Fruit fly (Drosophila melanogaster): Measurements from ENCODE around the gene CG13056.

The CG13056 gene

DNA sequence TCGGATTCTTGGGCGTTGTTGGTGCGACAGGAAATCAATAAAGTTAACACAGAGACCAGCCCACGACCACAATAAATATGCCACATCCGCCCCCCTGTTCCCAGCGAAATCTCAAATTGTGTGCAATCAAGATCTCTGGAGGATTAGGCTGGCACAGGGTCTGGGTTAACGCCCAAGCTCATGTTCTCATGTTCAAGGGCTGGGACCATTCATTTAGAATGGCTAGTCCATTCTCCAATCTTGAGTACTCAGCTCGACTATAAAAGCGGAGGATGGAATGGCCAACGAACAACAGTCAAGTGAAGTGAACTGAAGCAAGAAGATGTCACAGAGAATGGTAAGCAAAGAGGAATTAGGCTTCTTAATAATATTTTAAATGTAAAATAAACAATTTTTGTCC lies at the start of gene CG13056:
CG13056 (plus strand) TSS at position 301 of the 400 bp plus-strand sequence.
- no peak for TF ChIP-seq noc (tag; optimal IDR thresholded peaks at IDR 0.05)

DNA sequence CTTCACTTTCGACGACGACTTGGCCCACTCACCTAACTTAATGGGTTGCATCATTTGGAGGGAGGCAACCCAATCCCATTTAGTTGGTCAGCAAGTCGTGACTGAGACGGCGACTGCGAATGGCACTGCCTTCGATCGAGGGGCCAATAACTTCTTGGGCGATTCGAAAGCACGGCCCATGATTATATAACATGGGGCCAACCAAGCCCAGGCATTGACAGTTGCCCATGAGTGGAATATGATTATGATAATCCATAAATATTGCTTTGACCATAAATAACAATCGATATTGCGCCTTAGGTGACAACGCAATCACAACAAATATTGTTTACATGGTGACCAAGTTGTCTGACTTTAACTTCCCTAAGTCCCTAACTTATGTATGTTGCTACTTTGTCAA lies 49.3 kb upstream of the CG13056 start, which contains the start of gene CG13048:
CG13048 (minus strand) TSS at position 101 of the 400 bp plus-strand sequence.
- no peak for TF ChIP-seq noc (tag; optimal IDR thresholded peaks at IDR 0.05)

DNA sequence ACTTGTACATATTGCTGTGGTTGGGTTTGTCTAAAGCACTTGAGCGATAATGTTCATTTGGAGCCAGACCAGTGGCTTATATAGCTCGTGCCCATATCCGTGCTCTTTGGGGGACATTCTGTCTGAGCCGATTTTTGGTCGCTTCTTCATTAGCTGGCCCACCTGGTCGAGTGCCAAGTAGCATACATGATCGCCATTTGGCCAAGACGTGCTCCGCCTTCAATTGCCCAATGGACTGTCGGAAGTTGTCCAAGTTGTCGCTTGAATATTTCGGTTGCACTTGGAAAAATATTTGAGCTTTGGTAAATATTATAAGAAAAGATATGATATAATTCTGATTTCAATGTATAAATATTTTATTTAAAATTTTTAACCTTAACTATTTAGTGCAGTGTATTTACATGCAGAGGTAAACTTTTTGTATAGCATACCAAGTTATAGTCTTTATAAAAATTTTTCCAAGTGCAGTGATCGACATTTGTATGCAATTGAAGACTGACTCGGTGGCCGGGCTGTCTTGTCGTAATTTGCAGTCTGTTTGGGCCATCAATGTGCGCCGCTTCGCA lies 47.7 kb upstream of the CG13056 start, which contains the start of gene CG13047:
CG13047 (minus strand) TSS at position 51 of the 566 bp plus-strand sequence.
- TF ChIP-seq noc (tag; optimal IDR thresholded peaks at IDR 0.05), result no peak

DNA sequence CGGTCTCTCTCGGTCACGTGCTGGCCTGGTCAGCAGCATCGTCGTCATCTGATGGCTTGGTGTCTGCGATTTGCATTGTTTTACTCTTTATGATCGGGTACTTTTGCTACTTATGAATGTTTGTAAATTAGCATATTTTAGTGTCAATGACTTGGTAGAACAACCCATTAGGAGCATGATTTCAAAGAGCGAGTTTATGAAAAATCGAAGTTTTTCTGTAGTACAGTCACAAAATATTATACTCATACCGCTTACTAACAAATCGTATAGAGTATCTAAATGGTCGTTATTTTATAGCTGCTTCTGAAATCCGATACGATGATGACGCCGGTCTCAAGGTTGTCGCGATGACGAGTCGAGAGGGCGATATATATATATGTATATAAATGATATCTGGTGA lies 46.9 kb upstream of the CG13056 start:
- no peak for TF ChIP-seq noc (tag; optimal IDR thresholded peaks at IDR 0.05)

DNA sequence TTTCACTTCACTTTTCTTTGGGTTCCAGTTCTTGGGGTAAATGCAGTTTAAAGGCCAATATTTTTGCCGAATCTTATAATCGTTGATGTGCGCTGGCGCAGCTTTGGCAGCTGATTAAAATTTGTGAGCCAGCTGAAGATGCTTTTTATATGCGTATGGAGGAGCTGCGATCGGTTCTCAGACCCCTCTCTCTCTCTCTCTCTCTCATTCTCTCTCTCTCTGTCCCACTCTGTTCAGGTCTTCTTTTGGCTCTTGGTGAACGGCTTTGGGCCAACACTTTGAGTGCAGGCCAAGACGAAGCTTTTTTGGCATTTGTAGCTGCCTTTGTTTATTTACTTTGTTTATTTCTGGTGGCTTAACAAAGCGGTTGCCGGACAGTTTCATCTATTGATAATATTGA lies 44.8 kb upstream of the CG13056 start, which contains the start of gene CG13046:
CG13046 (minus strand) TSS at position 101 of the 400 bp plus-strand sequence.
- TF ChIP-seq noc (tag; optimal IDR thresholded peaks at IDR 0.05), result no peak

DNA sequence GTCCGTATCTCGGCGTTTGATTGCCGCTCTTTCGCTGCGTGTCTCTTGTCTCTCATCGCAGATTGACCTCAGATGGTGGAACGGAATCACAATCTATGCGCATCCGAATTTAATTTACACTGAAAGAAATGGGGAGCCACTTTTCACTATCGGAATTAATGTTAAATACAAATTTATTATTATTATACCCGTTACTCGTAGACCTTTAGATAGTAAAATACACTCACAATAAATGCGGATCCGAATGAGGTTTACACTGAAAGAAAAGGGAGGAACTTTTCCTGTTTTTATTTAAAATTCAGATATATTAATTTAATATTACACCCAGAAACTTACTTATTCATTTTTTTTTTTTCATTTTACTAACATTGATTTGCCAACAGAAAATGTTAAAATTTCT lies 44.0 kb upstream of the CG13056 start:
- TF ChIP-seq noc (tag; optimal IDR thresholded peaks at IDR 0.05), result no peak

DNA sequence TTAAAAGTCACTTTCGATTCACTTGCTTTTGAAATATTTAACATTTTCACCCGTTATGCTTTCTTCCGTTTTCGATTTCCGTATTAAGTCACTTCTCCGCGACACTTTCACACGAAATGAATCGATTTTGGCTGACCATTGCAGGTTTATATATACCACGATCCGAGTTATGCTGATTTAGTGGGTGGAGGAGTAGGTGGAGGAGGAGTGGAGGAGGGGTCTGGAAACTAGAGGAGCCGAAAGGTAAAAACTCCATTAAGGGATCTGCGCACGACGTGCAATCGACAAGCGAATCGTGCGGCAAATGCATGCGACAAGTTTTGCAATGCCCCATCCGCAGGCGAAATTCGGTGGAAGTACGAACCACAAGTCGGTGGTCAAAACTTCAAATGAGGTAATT lies 42.3 kb upstream of the CG13056 start, which contains the start of gene CG13045:
CG13045 (minus strand) TSS at position 101 of the 400 bp plus-strand sequence.
- TF ChIP-seq noc (tag; optimal IDR thresholded peaks at IDR 0.05), result no peak

DNA sequence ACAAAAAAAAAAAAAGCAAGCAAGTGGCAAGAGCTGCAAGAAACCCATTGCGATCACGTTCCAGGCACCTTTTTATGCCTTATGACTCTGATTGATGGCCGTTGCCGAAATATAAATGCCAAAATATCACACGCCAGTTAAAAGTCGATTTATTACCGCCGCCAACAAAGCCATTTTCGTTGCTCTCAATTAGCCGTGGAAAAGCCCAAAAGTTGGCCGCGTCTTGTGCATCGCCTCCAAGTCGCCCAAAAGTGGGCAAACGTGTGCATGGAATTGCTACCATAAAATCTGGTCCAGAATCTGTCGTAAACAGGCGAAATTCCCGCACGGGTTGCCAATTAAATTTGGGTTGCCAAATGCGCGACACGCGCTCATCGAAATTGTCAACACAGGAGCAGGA lies 41.4 kb upstream of the CG13056 start:
- TF ChIP-seq noc (tag; optimal IDR thresholded peaks at IDR 0.05), result no peak

DNA sequence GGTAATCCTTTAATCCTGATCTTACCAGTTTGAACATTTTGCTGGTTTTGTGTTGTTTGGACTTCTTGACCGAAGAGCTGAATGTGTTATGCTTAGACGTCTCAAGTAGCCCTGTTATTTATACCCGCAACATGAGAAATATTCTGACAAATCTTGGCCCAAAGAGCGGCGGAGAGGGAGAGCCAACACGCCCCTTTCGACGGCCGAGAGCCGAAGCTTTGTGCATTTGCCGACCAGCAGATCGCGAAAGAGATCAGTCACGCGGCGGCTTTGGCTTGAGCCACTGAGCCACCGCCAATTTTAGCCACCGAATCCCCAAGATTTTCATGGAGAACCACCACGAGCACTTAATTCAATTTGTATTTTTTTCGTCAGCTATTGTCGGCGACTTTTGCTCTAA lies 37.7 kb upstream of the CG13056 start, which contains the start of gene CG4962:
CG4962 (minus strand) TSS at position 101 of the 400 bp plus-strand sequence.
- TF ChIP-seq noc (tag; optimal IDR thresholded peaks at IDR 0.05), result no peak

DNA sequence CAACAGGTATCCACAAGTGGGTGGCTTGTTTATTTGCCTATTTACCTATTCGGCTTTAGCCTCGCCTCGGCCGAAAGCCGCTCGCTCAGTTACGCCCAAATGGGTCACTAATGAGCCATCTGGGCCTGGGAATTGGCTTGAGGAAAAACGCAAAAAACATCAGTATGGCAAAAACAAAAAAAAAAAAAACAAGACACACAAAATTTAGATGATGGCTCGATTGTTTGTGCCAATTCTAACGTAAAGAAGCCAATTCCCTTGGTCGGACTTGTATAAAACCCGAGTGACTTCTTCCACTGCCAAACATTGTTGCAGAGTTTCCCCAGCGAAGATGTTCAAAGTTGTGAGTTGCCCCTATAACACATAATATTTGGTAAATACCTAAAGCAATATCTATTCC lies 32.0 kb upstream of the CG13056 start, which contains the start of gene CG4982:
CG4982 (plus strand) TSS at position 301 of the 400 bp plus-strand sequence.
- TF ChIP-seq noc (tag; optimal IDR thresholded peaks at IDR 0.05), result no peak

DNA sequence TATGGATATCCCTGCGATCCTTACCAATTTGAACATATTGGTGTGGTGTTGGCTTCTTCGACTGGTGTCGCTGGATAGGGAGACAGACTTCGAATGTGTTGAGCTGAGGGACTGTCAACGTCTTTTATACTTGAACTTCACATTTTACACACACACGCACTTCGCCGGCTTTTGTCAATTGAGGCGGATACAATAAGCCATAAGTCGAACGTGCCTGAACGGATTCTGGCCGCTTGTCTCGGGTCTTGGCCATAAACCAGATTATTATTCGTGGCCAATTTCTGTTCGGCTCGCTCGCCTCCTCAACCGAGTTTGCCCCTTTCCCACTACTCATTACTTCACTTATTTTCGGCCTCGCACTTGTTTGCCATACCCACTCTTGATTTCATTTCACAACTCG lies 30.0 kb upstream of the CG13056 start, which contains the start of gene CG13044:
CG13044 (minus strand) TSS at position 101 of the 400 bp plus-strand sequence.
- no peak for TF ChIP-seq noc (tag; optimal IDR thresholded peaks at IDR 0.05)

DNA sequence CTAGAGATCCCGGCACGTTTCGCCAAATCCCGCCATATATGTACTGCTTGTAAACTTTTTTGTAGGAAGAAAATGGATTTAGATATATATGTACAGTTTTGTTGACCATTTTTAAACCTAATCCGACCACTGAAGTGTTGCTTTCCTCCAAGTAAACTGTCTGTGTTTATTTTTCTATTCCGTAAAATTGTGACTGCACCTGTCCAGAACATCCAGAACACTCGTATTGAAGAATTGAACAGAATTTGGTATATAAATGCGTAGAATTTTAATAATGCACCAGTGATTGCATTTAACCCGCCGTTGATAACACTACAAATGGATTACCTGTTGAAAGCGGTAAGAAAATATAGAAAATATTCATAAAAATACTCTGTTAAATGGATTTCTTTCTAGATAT lies 29.1 kb upstream of the CG13056 start, which contains the start of gene CG43249:
CG43249 (plus strand) TSS at position 301 of the 400 bp plus-strand sequence.
- TF ChIP-seq noc (tag; optimal IDR thresholded peaks at IDR 0.05), result no peak

DNA sequence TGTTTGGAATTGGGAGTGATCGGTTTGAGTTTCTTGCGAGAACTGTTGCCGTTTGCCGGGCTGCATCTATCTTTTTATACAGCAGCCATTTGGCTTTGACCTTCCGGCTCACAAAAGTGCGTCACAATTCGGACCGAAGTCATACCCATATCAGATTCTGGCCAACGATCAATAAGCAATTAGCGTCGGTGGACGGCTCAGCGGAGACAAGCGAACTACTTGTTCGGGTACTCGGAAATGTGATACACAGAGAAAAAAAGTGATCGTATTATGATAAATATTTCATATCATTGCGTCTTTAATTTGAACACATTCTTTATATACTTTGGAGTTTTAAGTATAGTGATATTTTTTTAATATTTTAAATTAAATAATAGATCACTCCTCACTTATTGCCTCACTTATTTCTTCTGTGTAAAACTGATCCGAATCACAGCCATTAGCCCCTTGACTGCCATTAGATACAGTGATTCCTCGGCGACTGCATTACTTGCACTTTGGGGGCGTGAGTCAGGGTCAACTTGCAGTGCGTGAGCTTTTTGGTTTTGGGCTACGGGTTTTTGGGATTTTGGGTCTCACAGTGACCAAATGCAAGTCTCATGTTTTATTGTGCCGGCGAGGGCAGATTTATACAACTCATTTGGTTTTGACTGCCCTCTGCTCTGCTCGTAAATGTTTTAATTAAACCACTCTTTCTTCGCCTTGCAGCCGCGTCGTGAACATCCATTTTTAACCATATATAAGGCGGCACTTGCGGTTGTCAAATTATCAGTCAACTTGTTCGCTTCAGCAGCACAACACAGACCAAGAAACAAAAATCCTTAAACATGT lies 27.1 kb upstream of the CG13056 start, which contains the start of the genes CG13043 and CG13063:
CG13043 (minus strand) TSS at position 51 of the 831 bp plus-strand sequence.
CG13063 (plus strand) TSS at position 781 of the 831 bp plus-strand sequence.
- TF ChIP-seq noc (tag; optimal IDR thresholded peaks at IDR 0.05), result no peak

DNA sequence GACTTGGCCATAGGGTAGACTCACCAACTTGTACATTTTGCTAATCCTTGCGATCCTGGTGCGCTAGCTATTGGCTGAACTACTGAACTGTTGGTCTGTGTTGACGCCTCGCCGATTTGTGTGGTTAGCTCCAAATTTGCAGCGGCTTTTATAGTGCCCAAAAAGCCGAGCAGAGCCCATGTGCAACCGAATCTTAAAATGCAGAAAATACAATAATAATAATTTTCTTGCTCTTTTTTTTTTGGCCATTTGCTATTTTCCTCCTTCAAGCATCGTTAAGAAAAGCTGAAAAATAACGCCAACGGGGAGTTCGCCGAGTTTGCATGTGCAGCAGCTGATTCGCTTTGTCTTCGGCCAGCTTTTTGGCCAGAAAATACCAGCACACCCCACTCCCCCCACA lies 24.7 kb upstream of the CG13056 start, which contains the start of gene CG13042:
CG13042 (minus strand) TSS at position 101 of the 400 bp plus-strand sequence.
- no peak for TF ChIP-seq noc (tag; optimal IDR thresholded peaks at IDR 0.05)

DNA sequence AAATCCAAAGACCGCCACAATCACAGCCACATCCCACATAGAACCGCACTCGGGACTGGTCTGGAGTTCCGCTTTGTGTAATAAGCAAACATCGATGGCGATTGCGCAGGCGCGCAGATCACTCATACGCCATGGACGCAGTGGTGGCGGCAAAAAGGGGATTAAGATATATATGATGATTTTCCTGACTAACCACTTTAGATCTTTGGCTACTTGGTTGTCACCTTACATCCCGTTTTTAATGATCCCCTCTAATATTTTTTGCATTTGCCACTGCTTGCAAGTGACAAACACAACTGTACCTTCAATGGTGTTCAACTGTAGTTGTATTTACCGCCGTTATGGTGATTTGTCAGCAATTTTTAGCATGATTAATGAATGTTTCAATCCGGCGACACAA lies 23.1 kb upstream of the CG13056 start:
- TF ChIP-seq noc (tag; optimal IDR thresholded peaks at IDR 0.05), result peak; percentile 61

DNA sequence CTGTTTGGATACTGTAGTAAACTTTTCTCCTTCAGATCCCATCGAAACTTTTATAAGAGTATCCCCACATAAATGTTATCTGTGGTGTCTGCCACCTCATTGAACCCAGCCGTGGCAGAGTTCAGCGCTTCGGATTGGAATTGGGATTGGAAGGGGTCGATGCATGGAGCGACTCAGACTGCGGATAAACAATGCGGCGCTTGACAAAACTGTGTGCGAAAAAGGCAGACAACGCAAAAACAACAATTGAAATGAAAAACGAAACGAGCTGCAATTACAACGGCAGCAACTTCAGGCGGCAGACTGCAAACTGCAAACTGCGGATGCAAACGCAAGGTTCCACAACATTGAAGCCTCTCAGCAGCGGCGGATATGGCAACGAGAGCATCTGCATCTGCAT lies 19.1 kb upstream of the CG13056 start, which contains the start of gene CG13062:
CG13062 (plus strand) TSS at position 301 of the 400 bp plus-strand sequence.
- no peak for TF ChIP-seq noc (tag; optimal IDR thresholded peaks at IDR 0.05)
